Worm (Caenorhabditis elegans) whole organism, young adult: ENCODE results near the gene ehs-1.

Source experiments
- B0019.2 ChIP-seq: fragments of 200-800 bp; sonication (Bioruptor generic); conservative IDR thresholded peaks from 2 replicates; pipeline ENCODE4 v1.3.6; 2022; ENCODE audit warnings: missing genetic modification reagents, missing genetic modification characterization, missing compliant biosample characterization
- B0261.1 ChIP-seq: sonication (generic microtip); optimal IDR thresholded peaks from 2 replicates; lab custom pipeline; 2016; ENCODE audit warnings: mild to moderate bottlenecking, missing genetic modification characterization, moderate library complexity, missing compliant biosample characterization
- F22D6.2 ChIP-seq: sonication (generic microtip); optimal IDR thresholded peaks from 2 replicates; lab custom pipeline; 2016; ENCODE audit warnings: mild to moderate bottlenecking, missing genetic modification characterization, missing compliant biosample characterization
- F37B4.10 ChIP-seq: fragments of 200-800 bp; sonication (Bioruptor generic); IDR thresholded peaks from 2 replicates; pipeline ENCODE4 v1.3.6; 2022; ENCODE audit warnings: missing genetic modification characterization, missing compliant biosample characterization
- K12H6.12 ChIP-seq: fragments of 200-800 bp; sonication (Bioruptor generic); optimal IDR thresholded peaks from 2 replicates; lab custom pipeline; 2018; ENCODE audit warnings: mild to moderate bottlenecking, missing genetic modification characterization, missing compliant biosample characterization
- Y53F4B.3 ChIP-seq: fragments of 200-800 bp; sonication (Bioruptor generic); IDR thresholded peaks from 2 replicates; pipeline ENCODE4 v1.3.6; 2022; ENCODE audit warnings: missing genetic modification reagents, missing genetic modification characterization, missing compliant biosample characterization
- ama-1 ChIP-seq, 3 experiments: fragments of 150-350 bp in 1 of 3; sonication (generic microtip) in 2 of 3; optimal IDR thresholded peaks; 2 replicates each; lab custom pipeline; 2014 to 2018; ENCODE audit warnings: missing biosample characterization in 2 of 3, missing genetic modification characterization in 2 of 3, missing genetic modification reagents in 2 of 3
- attf-3 ChIP-seq: fragments of 200-800 bp; sonication (Bioruptor generic); conservative IDR thresholded peaks from 2 replicates; pipeline ENCODE4 v1.3.6; 2022; ENCODE audit warnings: missing genetic modification reagents, missing genetic modification characterization, missing compliant biosample characterization
- attf-5 ChIP-seq: fragments of 200-800 bp; sonication (Bioruptor generic); optimal IDR thresholded peaks from 2 replicates; lab custom pipeline; 2018; ENCODE audit warnings: mild to moderate bottlenecking, missing genetic modification characterization, missing compliant biosample characterization
- bed-2 ChIP-seq: fragments of 200-800 bp; sonication (Bioruptor generic); IDR thresholded peaks from 2 replicates; pipeline ENCODE4 v1.3.6; 2022; ENCODE audit warnings: missing genetic modification reagents, missing genetic modification characterization, missing compliant biosample characterization
- cebp-1 ChIP-seq, 2 experiments: fragments of 200-800 bp in 1 of 2; sonication (Bioruptor generic) in 1 of 2; sonication (generic microtip) in 1 of 2; IDR thresholded peaks in 1 of 2; optimal IDR thresholded peaks in 1 of 2; 2 replicates each; pipeline versions ENCODE4 v1.3.6 to Lab custom; 2017 to 2022; ENCODE audit warnings: missing compliant biosample characterization in 2 of 2, missing genetic modification characterization in 2 of 2, mild to moderate bottlenecking in 1 of 2, missing genetic modification reagents in 1 of 2, moderate library complexity in 1 of 2
- cebp-2 ChIP-seq: fragments of 200-800 bp; sonication (Bioruptor generic); IDR thresholded peaks from 2 replicates; pipeline ENCODE4 v1.3.6; 2022; ENCODE audit warnings: missing genetic modification characterization, missing compliant biosample characterization
- ceh-40 ChIP-seq: fragments of 200-800 bp; sonication (Bioruptor generic); IDR thresholded peaks from 2 replicates; pipeline ENCODE4 v1.3.6; 2022; ENCODE audit warnings: missing genetic modification characterization, missing compliant biosample characterization
- ceh-58 ChIP-seq: fragments of 200-800 bp; sonication (Bioruptor generic); IDR thresholded peaks from 2 replicates; pipeline ENCODE4 v1.3.6; 2022; ENCODE audit warnings: missing genetic modification characterization, missing compliant biosample characterization
- chd-7 ChIP-seq: sonication (generic microtip); optimal IDR thresholded peaks from 2 replicates; lab custom pipeline; 2016; ENCODE audit warnings: mild to moderate bottlenecking, missing genetic modification characterization, moderate library complexity, missing compliant biosample characterization
- dpl-1 ChIP-seq: fragments of 150-350 bp; optimal IDR thresholded peaks from 2 replicates; lab custom pipeline; 2014; ENCODE audit warnings: missing biosample characterization, missing genetic modification reagents, missing genetic modification characterization
- egl-18 ChIP-seq: fragments of 200-800 bp; sonication (Bioruptor generic); IDR thresholded peaks from 2 replicates; pipeline ENCODE4 v1.3.6; 2022; ENCODE audit warnings: missing genetic modification reagents, missing genetic modification characterization, missing compliant biosample characterization
- egl-44 ChIP-seq: fragments of 200-800 bp; sonication (Bioruptor generic); IDR thresholded peaks from 2 replicates; pipeline ENCODE4 v1.3.6; 2022; ENCODE audit warnings: missing genetic modification reagents, missing genetic modification characterization, missing compliant biosample characterization
- egrh-3 ChIP-seq: fragments of 200-800 bp; sonication (Bioruptor generic); IDR thresholded peaks from 2 replicates; pipeline ENCODE4 v1.3.6; 2022; ENCODE audit warnings: missing genetic modification reagents, missing genetic modification characterization, missing compliant biosample characterization
- hlh-12 ChIP-seq: sonication (generic microtip); optimal IDR thresholded peaks from 2 replicates; lab custom pipeline; 2016; ENCODE audit warnings: missing genetic modification characterization, missing compliant biosample characterization
- lag-1 ChIP-seq: fragments of 200-800 bp; sonication (Bioruptor generic); IDR thresholded peaks from 2 replicates; pipeline ENCODE4 v1.3.6; 2022; ENCODE audit warnings: missing genetic modification reagents, missing genetic modification characterization, missing compliant biosample characterization
- lin-26 ChIP-seq: fragments of 200-800 bp; sonication (Bioruptor generic); IDR thresholded peaks from 2 replicates; pipeline ENCODE4 v1.3.6; 2022; ENCODE audit warnings: missing genetic modification reagents, missing genetic modification characterization, missing compliant biosample characterization
- lin-54 ChIP-seq: fragments of 200-800 bp; sonication (Bioruptor generic); optimal IDR thresholded peaks from 2 replicates; lab custom pipeline; 2018; ENCODE audit warnings: mild to moderate bottlenecking, missing genetic modification characterization, missing compliant biosample characterization
- madf-10 ChIP-seq: sonication (generic microtip); optimal IDR thresholded peaks from 2 replicates; lab custom pipeline; 2016; ENCODE audit warnings: mild to moderate bottlenecking, missing genetic modification characterization, missing compliant biosample characterization
- madf-6 ChIP-seq: fragments of 200-800 bp; sonication (Bioruptor generic); IDR thresholded peaks from 2 replicates; pipeline ENCODE4 v1.3.6; 2022; ENCODE audit warnings: missing genetic modification reagents, missing genetic modification characterization, missing compliant biosample characterization
- madf-8 ChIP-seq: fragments of 200-800 bp; sonication (Bioruptor generic); conservative IDR thresholded peaks from 2 replicates; pipeline ENCODE4 v1.3.6; 2022; ENCODE audit warnings: missing genetic modification reagents, missing genetic modification characterization, missing compliant biosample characterization
- mcd-1 ChIP-seq: fragments of 200-800 bp; sonication (Bioruptor generic); IDR thresholded peaks from 2 replicates; pipeline ENCODE4 v1.3.6; 2022; ENCODE audit warnings: missing genetic modification reagents, missing genetic modification characterization, missing compliant biosample characterization
- nfyb-1 ChIP-seq: fragments of 200-800 bp; sonication (Bioruptor generic); IDR thresholded peaks from 2 replicates; pipeline ENCODE4 v1.3.6; 2022; ENCODE audit warnings: missing genetic modification reagents, missing genetic modification characterization, missing compliant biosample characterization
- nhr-120 ChIP-seq: fragments of 200-800 bp; sonication (Bioruptor generic); IDR thresholded peaks from 2 replicates; pipeline ENCODE4 v1.3.6; 2022; ENCODE audit warnings: missing genetic modification characterization, missing compliant biosample characterization
- nhr-27 ChIP-seq: fragments of 200-800 bp; sonication (Bioruptor generic); optimal IDR thresholded peaks from 2 replicates; lab custom pipeline; 2018; ENCODE audit warnings: mild to moderate bottlenecking, missing genetic modification characterization, moderate library complexity, missing compliant biosample characterization
- rcor-1 ChIP-seq: fragments of 200-800 bp; sonication (Bioruptor generic); IDR thresholded peaks from 2 replicates; pipeline ENCODE4 v1.3.6; 2022; ENCODE audit warnings: missing genetic modification reagents, missing genetic modification characterization, missing compliant biosample characterization
- rpc-1 ChIP-seq, 2 experiments: fragments of 150-350 bp in 1 of 2; sonication (generic microtip) in 1 of 2; optimal IDR thresholded peaks; 2 replicates each; lab custom pipeline; 2014 to 2018; ENCODE audit warnings: missing biosample characterization in 1 of 2, missing genetic modification characterization in 1 of 2, missing genetic modification reagents in 1 of 2, missing genotype in 1 of 2
- snpc-1.3 ChIP-seq: sonication (generic microtip); optimal IDR thresholded peaks from 2 replicates; lab custom pipeline; 2017; ENCODE audit warnings: missing genetic modification characterization, mild to moderate bottlenecking, missing compliant biosample characterization, antibody characterized with exemption, moderate library complexity, missing genotype, missing genetic modification reagents; ENCODE audit not compliant: insufficient read depth
- snpc-3.4 ChIP-seq: sonication (generic microtip); optimal IDR thresholded peaks from 2 replicates; lab custom pipeline; 2017; ENCODE audit warnings: missing genetic modification characterization, mild to moderate bottlenecking, missing compliant biosample characterization, antibody characterized with exemption, moderate library complexity, missing genotype, missing genetic modification reagents
- snpc-4 ChIP-seq, 5 experiments: fragments of 150-350 bp in 1 of 5; sonication (generic microtip) in 4 of 5; optimal IDR thresholded peaks; 2 replicates each; lab custom pipeline; 2014 to 2018; ENCODE audit warnings: missing genetic modification characterization in 5 of 5, missing biosample characterization in 3 of 5, antibody characterized with exemption in 2 of 5, mild to moderate bottlenecking in 2 of 5, missing compliant biosample characterization in 2 of 5, missing genotype in 2 of 5, moderate library complexity in 2 of 5, missing genetic modification reagents in 1 of 5
- tbx-9 ChIP-seq: sonication (generic microtip); optimal IDR thresholded peaks from 2 replicates; lab custom pipeline; 2016; ENCODE audit warnings: borderline replicate concordance, missing genetic modification characterization, inconsistent platforms, missing compliant biosample characterization
- xnd-1 ChIP-seq: sonication (generic microtip); optimal IDR thresholded peaks from 2 replicates; lab custom pipeline; 2016; ENCODE audit warnings: missing genotype, missing genetic modification reagents, missing genetic modification characterization, missing compliant biosample characterization
- ztf-22 ChIP-seq: fragments of 200-800 bp; sonication (Bioruptor generic); optimal IDR thresholded peaks from 2 replicates; lab custom pipeline; 2018; ENCODE audit warnings: mild to moderate bottlenecking, missing genetic modification characterization, moderate library complexity, missing compliant biosample characterization
- ztf-25 ChIP-seq: fragments of 200-800 bp; sonication (Bioruptor generic); IDR thresholded peaks from 2 replicates; pipeline ENCODE4 v1.3.6; 2022; ENCODE audit warnings: missing genetic modification reagents, missing genetic modification characterization, missing compliant biosample characterization
- ztf-26 ChIP-seq: sonication (generic microtip); optimal IDR thresholded peaks from 2 replicates; lab custom pipeline; 2017; ENCODE audit warnings: missing genetic modification characterization, missing compliant biosample characterization

The ehs-1 gene

DNA sequence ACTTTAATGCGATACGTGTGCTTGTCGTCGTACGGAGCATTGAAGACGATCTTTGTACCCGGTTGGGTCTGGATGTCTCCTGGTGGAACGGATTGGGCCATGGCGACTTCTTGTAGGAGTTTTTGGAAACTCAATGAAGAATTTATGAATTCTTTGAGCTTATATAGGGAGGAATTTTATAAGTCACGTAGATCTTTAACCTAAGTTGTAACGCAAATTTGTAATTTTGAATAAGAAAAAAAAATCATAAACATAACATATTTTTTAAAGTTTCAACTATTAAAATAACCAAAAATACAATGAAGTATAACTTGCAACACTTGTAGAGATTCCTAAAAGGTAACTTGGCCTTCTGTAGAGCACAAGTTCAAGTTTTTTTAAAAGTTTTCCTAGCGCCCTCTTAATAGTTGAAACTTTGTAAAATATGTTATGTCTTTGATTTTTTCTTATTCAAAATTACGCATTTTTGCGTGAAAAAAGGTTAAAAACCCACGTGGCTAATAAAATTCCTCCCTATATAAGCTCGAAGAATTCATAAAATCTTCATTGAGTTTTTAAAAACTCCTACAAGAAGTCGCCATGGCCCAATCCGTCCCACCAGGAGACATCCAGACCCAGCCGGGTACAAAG, 23.0 kb upstream of the ehs-1 start, which contains the start of the genes msp-63 and msp-142:
TSS of gene msp-63 (minus strand) at position 101 of the 630 bp plus-strand sequence.
TSS of gene msp-142 (plus strand) at position 580 of the 630 bp plus-strand sequence.
- TF ChIP-seq egrh-3 (no peak), Y53F4B.3 (no peak), snpc-4 (GFP tag; optimal IDR thresholded peaks at IDR 0.05; lab: Kevin White, UChicago) (no peak), snpc-4 (tag; optimal IDR thresholded peaks at IDR 0.05; lab: Kevin White, UChicago) (no peak), egl-44 (GFP tag; lab: Robert Waterston, UW) (no peak), madf-6 (GFP tag; lab: Robert Waterston, UW) (no peak), egl-18 (GFP tag; lab: Robert Waterston, UW) (no peak), cebp-1 (GFP tag; IDR thresholded peaks at IDR 0.05; lab: Robert Waterston, UW) (no peak), cebp-1 (tag; optimal IDR thresholded peaks at IDR 0.05; lab: Kevin White, UChicago) (no peak), attf-5 (GFP tag; lab: Kevin White, UChicago) (no peak), ztf-22 (GFP tag; lab: Kevin White, UChicago) (no peak), madf-8 (GFP tag; lab: Robert Waterston, UW) (no peak), ama-1 (optimal IDR thresholded peaks at IDR 0.05; lab: Kevin White, UChicago) (no peak), ama-1 (GFP tag; optimal IDR thresholded peaks at IDR 0.05; lab: Kevin White, UChicago) (no peak), lin-54 (GFP tag; lab: Kevin White, UChicago) (no peak), K12H6.12 (no peak), B0019.2 (no peak), ceh-58 (GFP tag; lab: Robert Waterston, UW) (no peak)
- TF ChIP-seq, all 124 proteins: peak for 0

DNA sequence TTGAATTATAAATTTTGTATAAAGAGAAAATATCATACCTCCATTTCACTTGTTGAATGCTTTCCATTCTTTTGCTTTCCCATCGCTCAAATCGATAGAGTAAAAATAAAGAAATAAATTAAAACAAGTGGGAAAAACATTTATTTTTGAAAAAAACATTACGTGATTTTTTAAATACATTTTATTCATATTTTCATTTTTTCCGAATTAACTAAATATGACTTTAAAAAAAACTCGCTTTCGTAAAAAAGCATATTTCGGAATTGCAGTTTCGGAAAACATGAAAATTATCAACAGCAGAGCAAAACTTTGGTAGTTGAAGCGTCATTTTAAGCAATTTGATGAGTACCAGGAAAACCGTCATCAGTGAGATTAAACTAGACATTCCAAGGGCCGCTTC, 21.0 kb upstream of the ehs-1 start, which contains the start of gene K05F1.8:
TSS of gene K05F1.8 (minus strand) at position 101 of the 400 bp plus-strand sequence.
- TF ChIP-seq snpc-1.3 (no peak), rcor-1 (no peak), snpc-3.4 (tag; lab: Kevin White, UChicago) (no peak), nfyb-1 (GFP tag; lab: Robert Waterston, UW) (no peak), rpc-1 (optimal IDR thresholded peaks at IDR 0.05; lab: Kevin White, UChicago) (no peak), rpc-1 (tag; optimal IDR thresholded peaks at IDR 0.05; lab: Kevin White, UChicago) (no peak), lag-1 (no peak), nhr-120 (GFP tag; lab: Robert Waterston, UW) (no peak), egl-18 (GFP tag; lab: Robert Waterston, UW) (no peak), madf-6 (GFP tag; lab: Robert Waterston, UW) (no peak), lin-54 (GFP tag; lab: Kevin White, UChicago) (no peak), ceh-40 (no peak)

DNA sequence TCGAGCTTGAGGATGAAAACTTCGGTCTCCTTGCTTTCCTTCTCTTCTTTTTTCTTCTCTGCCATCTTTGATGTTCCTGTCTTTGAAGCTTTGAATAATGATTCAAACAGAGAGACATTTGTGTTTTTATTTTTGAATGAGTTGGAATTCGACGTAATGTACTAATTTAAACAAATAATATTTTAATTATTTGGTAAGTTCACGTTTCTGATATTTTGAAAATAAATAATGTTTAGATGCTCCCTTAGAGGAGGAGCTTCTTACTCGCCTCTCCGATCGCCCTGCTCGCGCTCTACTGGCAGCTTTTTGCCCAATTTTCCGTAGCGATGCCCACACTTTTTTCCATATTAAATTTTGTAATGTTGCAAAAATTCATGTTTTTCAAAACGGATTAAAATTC, 19.4 kb upstream of the ehs-1 start, which contains the start of the genes K05F1.9 and K05F1.1:
TSS of gene K05F1.9 (minus strand) at position 101 of the 400 bp plus-strand sequence.
TSS of gene K05F1.1 (plus strand) at position 308 of the 400 bp plus-strand sequence.
- no peak for TF ChIP-seq ztf-25 (GFP tag; lab: Robert Waterston, UW)
- no peak for TF ChIP-seq ama-1 (optimal IDR thresholded peaks at IDR 0.05; lab: Kevin White, UChicago)
- TF ChIP-seq ama-1 (GFP tag; optimal IDR thresholded peaks at IDR 0.05; lab: Kevin White, UChicago): no peak
- TF ChIP-seq F37B4.10 (GFP tag; lab: Robert Waterston, UW): no peak
- no peak for TF ChIP-seq nhr-27 (tag; lab: Kevin White, UChicago)
- TF ChIP-seq dpl-1 (GFP tag; lab: Kevin White, UChicago): no peak
- TF ChIP-seq mcd-1 (GFP tag; lab: Robert Waterston, UW): no peak
- no peak for TF ChIP-seq attf-3
- no peak for TF ChIP-seq hlh-12
- no peak for TF ChIP-seq snpc-3.4 (tag; lab: Kevin White, UChicago)
- TF ChIP-seq F22D6.2 (tag; lab: Kevin White, UChicago): no peak
- TF ChIP-seq ztf-26: no peak
- no peak for TF ChIP-seq cebp-2 (GFP tag; lab: Robert Waterston, UW)
- no peak for TF ChIP-seq madf-10 (tag; lab: Kevin White, UChicago)
- no peak for TF ChIP-seq chd-7 (tag; lab: Kevin White, UChicago)
- TF ChIP-seq nfyb-1 (GFP tag; lab: Robert Waterston, UW): no peak
- no peak for TF ChIP-seq xnd-1
- no peak for TF ChIP-seq B0261.1 (tag; lab: Kevin White, UChicago)
- TF ChIP-seq bed-2 (GFP tag; lab: Robert Waterston, UW): no peak
- no peak for TF ChIP-seq lin-26 (GFP tag; lab: Robert Waterston, UW)
- TF ChIP-seq tbx-9 (tag; lab: Kevin White, UChicago): no peak
